Fruit fly (Drosophila melanogaster) whole organism, embryonic: ENCODE results near the gene Sap30.

Experiments used
- Abd-B ChIP-seq: fragments of 200-800 bp; sonication (Bioruptor generic); optimal IDR thresholded peaks from 2 replicates; lab custom pipeline; 2018; ENCODE audit warnings: missing biosample characterization, mild to moderate bottlenecking, missing genetic modification characterization, moderate library complexity
- Ada2b ChIP-seq: fragments of 200-800 bp; sonication (Bioruptor generic); IDR thresholded peaks from 2 replicates; pipeline ENCODE4 v1.3.6; 2022; ENCODE audit warnings: missing biosample characterization, missing genetic modification characterization
- Adf1 ChIP-seq: fragments of 200-800 bp; sonication (Bioruptor generic); IDR thresholded peaks from 2 replicates; pipeline ENCODE4 v1.3.6; 2022; ENCODE audit warnings: missing biosample characterization, missing genetic modification characterization
- CG10147 ChIP-seq: fragments of 200-800 bp; sonication (Bioruptor generic); optimal IDR thresholded peaks from 2 replicates; lab custom pipeline; 2019; ENCODE audit warnings: missing biosample characterization, mild to moderate bottlenecking, missing genetic modification characterization, moderate library complexity
- CG1024 ChIP-seq: fragments of 200-800 bp; sonication (Bioruptor generic); IDR thresholded peaks from 2 replicates; pipeline ENCODE4 v1.3.6; 2022; ENCODE audit warnings: missing biosample characterization, missing genetic modification characterization
- CG12219 ChIP-seq: fragments of 200-800 bp; sonication (Bioruptor generic); optimal IDR thresholded peaks from 3 replicates; lab custom pipeline; 2018; ENCODE audit warnings: missing biosample characterization, mild to moderate bottlenecking, missing genetic modification characterization
- CG12299 ChIP-seq: fragments of 200-800 bp; sonication (Bioruptor generic); optimal IDR thresholded peaks from 2 replicates; lab custom pipeline; 2018; ENCODE audit warnings: missing biosample characterization, mild to moderate bottlenecking, missing genetic modification characterization
- CG12659 ChIP-seq: fragments of 200-800 bp; sonication (Bioruptor generic); optimal IDR thresholded peaks from 3 replicates; lab custom pipeline; 2017; ENCODE audit warnings: mild to moderate bottlenecking, missing biosample characterization, missing genetic modification reagents, missing genetic modification characterization
- CG13424 ChIP-seq: fragments of 200-800 bp; sonication (Bioruptor generic); optimal IDR thresholded peaks from 2 replicates; lab custom pipeline; 2019; ENCODE audit warnings: missing biosample characterization, mild to moderate bottlenecking, missing genetic modification characterization, moderate library complexity
- CG13624 ChIP-seq: fragments of 200-800 bp; sonication (Bioruptor generic); optimal IDR thresholded peaks from 2 replicates; lab custom pipeline; 2016; ENCODE audit warnings: missing biosample characterization, missing genetic modification characterization
- CG14710 ChIP-seq: fragments of 200-800 bp; sonication (Bioruptor generic); optimal IDR thresholded peaks from 3 replicates; lab custom pipeline; 2019; ENCODE audit warnings: missing biosample characterization, mild to moderate bottlenecking, missing genetic modification characterization, moderate library complexity
- CG15269 ChIP-seq: fragments of 200-800 bp; sonication (Bioruptor generic); optimal IDR thresholded peaks from 2 replicates; lab custom pipeline; 2018; ENCODE audit warnings: missing biosample characterization, mild to moderate bottlenecking, missing genetic modification characterization, moderate library complexity
- CG15479 ChIP-seq: fragments of 200-800 bp; sonication (Bioruptor generic); optimal IDR thresholded peaks from 3 replicates; lab custom pipeline; 2019; ENCODE audit warnings: missing biosample characterization, mild to moderate bottlenecking, missing genetic modification characterization, moderate library complexity
- CG1647 ChIP-seq: fragments of 200-800 bp; sonication (Bioruptor generic); optimal IDR thresholded peaks from 3 replicates; lab custom pipeline; 2016; ENCODE audit warnings: missing biosample characterization, missing genetic modification characterization
- CG18476 ChIP-seq: fragments of 200-800 bp; sonication (Bioruptor generic); optimal IDR thresholded peaks from 2 replicates; lab custom pipeline; 2016; ENCODE audit warnings: missing biosample characterization, mild to moderate bottlenecking, missing genetic modification characterization
- CG2120 ChIP-seq: fragments of 200-800 bp; sonication (Bioruptor generic); optimal IDR thresholded peaks from 3 replicates; lab custom pipeline; 2016; ENCODE audit warnings: missing biosample characterization, missing genetic modification characterization
- CG30020 ChIP-seq: fragments of 200-800 bp; optimal IDR thresholded peaks from 2 replicates; lab custom pipeline; 2019; ENCODE audit warnings: missing biosample characterization, mild to moderate bottlenecking, missing genetic modification characterization, moderate library complexity
- CG3838 ChIP-seq: fragments of 200-800 bp; sonication (Bioruptor generic); optimal IDR thresholded peaks from 3 replicates; lab custom pipeline; 2016; ENCODE audit warnings: missing biosample characterization, missing genetic modification characterization
- CG43689 ChIP-seq: fragments of 200-800 bp; sonication (Bioruptor generic); IDR thresholded peaks from 2 replicates; pipeline ENCODE4 v1.3.6; 2022; ENCODE audit warnings: missing biosample characterization, missing genetic modification characterization
- CG5180 ChIP-seq: fragments of 200-800 bp; sonication (Bioruptor generic); optimal IDR thresholded peaks from 3 replicates; lab custom pipeline; 2017; ENCODE audit warnings: missing biosample characterization, missing genetic modification characterization, mild to moderate bottlenecking, moderate library complexity, missing genetic modification reagents
- CG5245 ChIP-seq: fragments of 200-800 bp; sonication (Bioruptor generic); optimal IDR thresholded peaks from 3 replicates; lab custom pipeline; 2016; ENCODE audit warnings: missing biosample characterization, missing genetic modification characterization
- CG8290 ChIP-seq, 3 experiments: fragments of 200-800 bp; sonication (Bioruptor generic); optimal IDR thresholded peaks; 2 replicates each; lab custom pipeline; 2016 to 2019; ENCODE audit warnings: missing biosample characterization in 3 of 3, missing genetic modification characterization in 3 of 3, mild to moderate bottlenecking in 2 of 3, moderate library complexity in 1 of 3
- CG8388 ChIP-seq: fragments of 200-800 bp; sonication (Bioruptor generic); optimal IDR thresholded peaks from 2 replicates; lab custom pipeline; 2019; ENCODE audit warnings: missing biosample characterization, mild to moderate bottlenecking, missing genetic modification characterization, moderate library complexity
- CG8924 ChIP-seq: fragments of 200-800 bp; optimal IDR thresholded peaks from 3 replicates; lab custom pipeline; 2019; ENCODE audit warnings: missing biosample characterization, mild to moderate bottlenecking, missing genetic modification characterization, moderate library complexity
- CG9876 ChIP-seq: fragments of 200-800 bp; sonication (Bioruptor generic); optimal IDR thresholded peaks from 2 replicates; lab custom pipeline; 2016; ENCODE audit warnings: missing biosample characterization, missing genetic modification characterization
- D19B ChIP-seq: fragments of 200-800 bp; sonication (Bioruptor generic); optimal IDR thresholded peaks from 2 replicates; lab custom pipeline; 2017; ENCODE audit warnings: missing biosample characterization, mild to moderate bottlenecking, missing genetic modification characterization
- Elba2 ChIP-seq: fragments of 200-800 bp; sonication (Bioruptor generic); optimal IDR thresholded peaks from 3 replicates; lab custom pipeline; 2016; ENCODE audit warnings: missing biosample characterization, missing genetic modification characterization
- Fer1 ChIP-seq: fragments of 200-800 bp; sonication (Bioruptor generic); optimal IDR thresholded peaks from 2 replicates; lab custom pipeline; 2017; ENCODE audit warnings: missing biosample characterization, mild to moderate bottlenecking, missing genetic modification characterization
- Fer3 ChIP-seq: fragments of 200-800 bp; sonication (Bioruptor generic); optimal IDR thresholded peaks from 2 replicates; lab custom pipeline; 2018; ENCODE audit warnings: missing biosample characterization, mild to moderate bottlenecking, missing genetic modification characterization, moderate library complexity
- Pdp1 ChIP-seq, 2 experiments: fragments of 200-800 bp; sonication (Bioruptor generic); optimal IDR thresholded peaks; 3 replicates each; lab custom pipeline; 2016; ENCODE audit warnings: missing biosample characterization in 2 of 2, missing genetic modification characterization in 2 of 2, mild to moderate bottlenecking in 1 of 2, moderate library complexity in 1 of 2
- Ssrp ChIP-seq: fragments of 200-800 bp; sonication (Bioruptor generic); optimal IDR thresholded peaks from 2 replicates; lab custom pipeline; 2018; ENCODE audit warnings: missing biosample characterization, mild to moderate bottlenecking, missing genetic modification characterization, moderate library complexity
- corto ChIP-seq: fragments of 200-800 bp; sonication (Bioruptor generic); optimal IDR thresholded peaks from 2 replicates; lab custom pipeline; 2016; ENCODE audit warnings: missing biosample characterization, mild to moderate bottlenecking, missing genetic modification characterization, moderate library complexity
- dan ChIP-seq: fragments of 200-800 bp; sonication (Bioruptor generic); IDR thresholded peaks from 2 replicates; pipeline ENCODE4 v1.3.6; 2022; ENCODE audit warnings: missing biosample characterization, missing genetic modification characterization
- dpn ChIP-seq, 2 experiments: fragments of 200-800 bp; sonication (Bioruptor generic); optimal IDR thresholded peaks; 3 replicates each; lab custom pipeline; 2016; ENCODE audit warnings: missing biosample characterization in 2 of 2, missing genetic modification characterization in 2 of 2
- esg ChIP-seq: fragments of 200-800 bp; sonication (Bioruptor generic); conservative IDR thresholded peaks from 2 replicates; pipeline ENCODE4 v1.3.6; 2022; ENCODE audit warnings: missing biosample characterization, missing genetic modification characterization
- ewg ChIP-seq: fragments of 200-800 bp; sonication (Bioruptor generic); optimal IDR thresholded peaks from 3 replicates; lab custom pipeline; 2017; ENCODE audit warnings: mild to moderate bottlenecking, missing biosample characterization, missing genetic modification reagents, missing genetic modification characterization
- grau ChIP-seq: fragments of 200-800 bp; optimal IDR thresholded peaks from 3 replicates; lab custom pipeline; 2019; ENCODE audit warnings: missing biosample characterization, mild to moderate bottlenecking, missing genetic modification characterization, moderate library complexity
- grn ChIP-seq: fragments of 200-800 bp; sonication (Bioruptor generic); optimal IDR thresholded peaks from 3 replicates; lab custom pipeline; 2017; ENCODE audit warnings: missing biosample characterization, missing genetic modification characterization
- ham ChIP-seq: fragments of 200-800 bp; sonication (Bioruptor generic); IDR thresholded peaks from 2 replicates; pipeline ENCODE4 v1.3.6; 2022; ENCODE audit warnings: missing biosample characterization, missing genetic modification characterization
- insv ChIP-seq, 2 experiments: fragments of 200-800 bp; sonication (Bioruptor generic); optimal IDR thresholded peaks; 3 replicates each; lab custom pipeline; 2016 to 2018; ENCODE audit warnings: missing biosample characterization in 2 of 2, missing genetic modification characterization in 2 of 2
- kay ChIP-seq: fragments of 200-800 bp; sonication (Bioruptor generic); optimal IDR thresholded peaks from 2 replicates; lab custom pipeline; 2016; ENCODE audit warnings: missing biosample characterization, missing genetic modification characterization
- otp ChIP-seq: fragments of 200-800 bp; sonication (Bioruptor generic); IDR thresholded peaks from 3 replicates; pipeline ENCODE4, ENCODE4 v1.3.6; 2022; ENCODE audit warnings: missing biosample characterization, missing genetic modification characterization
- pros ChIP-seq: fragments of 200-800 bp; sonication (Bioruptor generic); optimal IDR thresholded peaks from 3 replicates; lab custom pipeline; 2019; ENCODE audit warnings: missing biosample characterization, mild to moderate bottlenecking, missing genetic modification characterization, moderate library complexity
- sima ChIP-seq: fragments of 200-800 bp; sonication (Bioruptor generic); optimal IDR thresholded peaks from 2 replicates; lab custom pipeline; 2016; ENCODE audit warnings: missing biosample characterization, missing genetic modification characterization
- sug ChIP-seq: fragments of 200-800 bp; optimal IDR thresholded peaks from 2 replicates; lab custom pipeline; 2019; ENCODE audit warnings: missing biosample characterization, mild to moderate bottlenecking, missing genetic modification characterization, moderate library complexity
- tx ChIP-seq: fragments of 200-800 bp; sonication (Bioruptor generic); optimal IDR thresholded peaks from 2 replicates; lab custom pipeline; 2016; ENCODE audit warnings: missing biosample characterization, missing genetic modification characterization
- vfl ChIP-seq: fragments of 200-800 bp; sonication (Bioruptor generic); optimal IDR thresholded peaks from 2 replicates; lab custom pipeline; 2016; ENCODE audit warnings: missing biosample characterization, missing genetic modification characterization
- wek ChIP-seq: fragments of 200-800 bp; sonication (Bioruptor generic); optimal IDR thresholded peaks from 3 replicates; lab custom pipeline; 2018; ENCODE audit warnings: missing biosample characterization, mild to moderate bottlenecking, missing genetic modification characterization, moderate library complexity

Sap30 gene

dm6 chrX:16750712-16751578 lies 36.1 kb upstream of the Sap30 start (continued):
- TF ChIP-seq sug (tag; lab: Kevin White, UChicago): peak; percentile 69
- peak; percentile 81 for TF ChIP-seq CG10147
- peak; percentile 47 for TF ChIP-seq ewg (GFP tag; lab: Kevin White, UChicago)
- no peak for TF ChIP-seq sima (GFP tag; lab: Kevin White, UChicago)
- TF ChIP-seq CG14710 (tag; lab: Kevin White, UChicago): peak; percentile 77
- TF ChIP-seq CG1024 (GFP tag; lab: Robert Waterston, UW): no peak
- peak; percentile 36; the same call in 1 of the 2 replicates for TF ChIP-seq esg (GFP tag; lab: Robert Waterston, UW)
- no peak for TF ChIP-seq CG5245 (GFP tag; lab: Kevin White, UChicago)
- peak; percentile 12 to 33 for TF ChIP-seq Pdp1 (GFP tag; optimal IDR thresholded peaks at IDR 0.05; lab: Kevin White, UChicago)
- peak; percentile 55 for TF ChIP-seq pros
- peak; percentile 12; the same call in 1 of the 3 replicates for TF ChIP-seq otp
- TF ChIP-seq CG15479 (GFP tag; lab: Kevin White, UChicago): peak; percentile 30
- peak; percentile 81 for TF ChIP-seq Fer1 (GFP tag; lab: Kevin White, UChicago)
- peak; percentile 82 for TF ChIP-seq Ssrp (tag; lab: Kevin White, UChicago)
- TF ChIP-seq Abd-B (GFP tag; lab: Kevin White, UChicago): peak; percentile 50
- TF ChIP-seq CG12659 (GFP tag; lab: Kevin White, UChicago): peak; percentile 81
- peak; percentile 81 for TF ChIP-seq grau (tag; lab: Kevin White, UChicago)
- TF ChIP-seq ham (GFP tag; lab: Robert Waterston, UW): no peak
- peak; percentile 78 for TF ChIP-seq corto (GFP tag; lab: Kevin White, UChicago)
- peak; percentile 15 for TF ChIP-seq CG3838 (GFP tag; lab: Kevin White, UChicago)
- peak; percentile 64 for TF ChIP-seq Fer3 (tag; lab: Kevin White, UChicago)
- TF ChIP-seq tx (GFP tag; lab: Kevin White, UChicago): no peak
- peak; percentile 16 to 48 for TF ChIP-seq dpn (GFP tag; optimal IDR thresholded peaks at IDR 0.05; lab: Kevin White, UChicago)
- TF ChIP-seq CG30020 (tag; lab: Kevin White, UChicago): peak; percentile 48
- TF ChIP-seq CG1647 (GFP tag; lab: Kevin White, UChicago): no peak
- no peak for TF ChIP-seq CG43689 (GFP tag; lab: Robert Waterston, UW)
- TF ChIP-seq CG15269 (tag; lab: Kevin White, UChicago): peak; percentile 81
- no peak for TF ChIP-seq Adf1 (GFP tag; lab: Robert Waterston, UW)
- TF ChIP-seq CG8388 (GFP tag; lab: Kevin White, UChicago): peak; percentile 80
- TF ChIP-seq kay: no peak
- TF ChIP-seq CG12219 (GFP tag; lab: Kevin White, UChicago): peak; percentile 75
- no peak for TF ChIP-seq CG13624
- TF ChIP-seq grn: no peak
- peak; percentile 58 for TF ChIP-seq CG8290 (GFP tag; optimal IDR thresholded peaks at IDR 0.05; lab: Kevin White, UChicago)
- TF ChIP-seq CG8290 (tag; optimal IDR thresholded peaks at IDR 0.05; lab: Kevin White, UChicago): peak in 1 of 2 experiments; percentile 36
- peak; percentile 83 for TF ChIP-seq CG8924
- peak; percentile 53 for TF ChIP-seq CG18476 (GFP tag; lab: Kevin White, UChicago)
- TF ChIP-seq vfl: no peak
- no peak for TF ChIP-seq Elba2 (GFP tag; lab: Kevin White, UChicago)
- peak; percentile 45 for TF ChIP-seq CG2120 (GFP tag; lab: Kevin White, UChicago)
- TF ChIP-seq dan (GFP tag; lab: Robert Waterston, UW): no peak
- TF ChIP-seq wek (GFP tag; lab: Kevin White, UChicago): peak; percentile 17
- no peak for TF ChIP-seq Ada2b (GFP tag; lab: Robert Waterston, UW)
- TF ChIP-seq CG13424: peak; percentile 86
- TF ChIP-seq CG9876 (GFP tag; lab: Kevin White, UChicago): no peak
- TF ChIP-seq CG12299 (tag; lab: Kevin White, UChicago): peak; percentile 67
- TF ChIP-seq CG5180 (GFP tag; lab: Kevin White, UChicago): peak; percentile 57
- peak in 1 of 2 experiments; percentile 28 for TF ChIP-seq insv (GFP tag; optimal IDR thresholded peaks at IDR 0.05; lab: Kevin White, UChicago)
- peak; percentile 15 for TF ChIP-seq D19B (GFP tag; lab: Kevin White, UChicago)
